Worm (Caenorhabditis elegans) whole organism, dauer: ENCODE measurements around the gene C07H4.1.

ENCODE experiments used
- unc-62 ChIP-seq: sonication (generic microtip); optimal IDR thresholded peaks from 2 replicates; lab custom pipeline; 2017; ENCODE audit warnings: missing biosample characterization, missing genetic modification reagents, missing genetic modification characterization

C07H4.1 gene

DNA sequence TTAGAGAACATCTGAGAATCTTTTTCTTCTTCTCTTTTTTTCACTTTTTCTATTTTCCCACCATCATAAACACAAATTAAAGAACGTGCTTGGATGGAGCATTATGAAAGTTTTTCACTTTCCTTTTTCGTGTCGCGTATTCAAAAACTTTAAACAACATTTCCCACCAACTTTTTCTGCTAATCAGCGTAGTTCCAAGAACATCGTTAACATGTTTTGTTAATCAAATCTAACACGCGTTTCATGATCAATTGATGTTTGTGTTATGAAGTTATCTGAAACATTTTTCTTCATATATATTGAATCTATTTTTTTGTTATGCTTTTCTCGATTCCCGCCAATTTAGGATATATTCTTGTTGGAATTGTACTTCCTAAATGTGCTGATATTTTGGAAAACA lies 22.2 kb upstream of the C07H4.1 start:
- no peak for TF ChIP-seq unc-62 (GFP tag; lab: Kevin White, UChicago)

DNA sequence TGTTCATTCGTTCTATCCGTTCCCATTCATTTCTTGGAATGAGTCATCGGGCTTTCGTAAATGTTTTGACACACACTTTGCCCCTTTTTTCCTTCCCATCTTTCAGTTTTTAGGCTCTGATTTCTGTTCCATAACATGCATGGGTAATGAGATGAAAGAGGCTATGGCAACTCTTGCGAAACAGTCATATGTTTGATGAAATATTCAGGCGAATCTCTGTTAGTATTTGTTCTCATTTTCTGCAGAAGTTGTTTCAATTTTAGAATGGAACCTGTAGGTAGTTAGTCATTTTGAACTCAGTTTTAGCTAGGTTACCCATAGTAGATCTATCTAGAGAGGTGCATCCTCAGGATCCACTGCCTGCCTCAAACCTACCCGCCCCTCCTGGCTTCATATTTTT lies 21.5 kb upstream of the C07H4.1 start:
- TF ChIP-seq unc-62 (GFP tag; lab: Kevin White, UChicago), result no peak

- TF ChIP-seq unc-62 (GFP tag; lab: Kevin White, UChicago), result no peak
Observed at ce11 chrII:9113759-9114158, 20.3 kb upstream of the C07H4.1 start.

ce11 chrII:9112851-9113250 lies 19.4 kb upstream of the C07H4.1 start, which contains the start of gene jun-1:
TSS of gene jun-1 (plus strand) at chrII:9113157.
- no peak for TF ChIP-seq unc-62 (GFP tag; lab: Kevin White, UChicago)

DNA sequence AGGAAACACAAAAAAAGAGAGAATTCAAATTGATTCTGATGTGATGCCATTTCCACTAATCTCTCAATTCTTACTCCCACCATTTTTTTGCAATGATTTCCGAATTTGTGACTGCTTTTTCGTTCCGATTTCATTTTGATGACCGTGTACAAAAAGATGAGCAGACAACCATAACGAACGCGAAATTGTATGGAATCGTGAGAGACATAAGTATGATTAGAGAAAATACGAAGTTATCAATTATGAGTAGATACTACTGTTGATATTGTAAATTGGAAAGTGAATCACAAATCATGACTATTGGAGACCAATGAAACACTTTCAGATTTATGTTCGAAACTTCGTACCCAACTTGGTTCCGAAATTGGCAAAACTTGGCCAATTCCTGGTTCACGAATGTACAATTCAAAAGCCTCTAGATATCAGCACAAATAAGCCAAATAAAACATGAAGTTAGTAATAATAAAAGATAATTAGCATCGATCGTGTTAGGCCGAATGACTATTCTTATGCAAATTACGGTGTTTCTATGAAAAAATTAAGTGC lies 18.1 kb upstream of the C07H4.1 start:
- no peak for TF ChIP-seq unc-62 (GFP tag; lab: Kevin White, UChicago)

DNA sequence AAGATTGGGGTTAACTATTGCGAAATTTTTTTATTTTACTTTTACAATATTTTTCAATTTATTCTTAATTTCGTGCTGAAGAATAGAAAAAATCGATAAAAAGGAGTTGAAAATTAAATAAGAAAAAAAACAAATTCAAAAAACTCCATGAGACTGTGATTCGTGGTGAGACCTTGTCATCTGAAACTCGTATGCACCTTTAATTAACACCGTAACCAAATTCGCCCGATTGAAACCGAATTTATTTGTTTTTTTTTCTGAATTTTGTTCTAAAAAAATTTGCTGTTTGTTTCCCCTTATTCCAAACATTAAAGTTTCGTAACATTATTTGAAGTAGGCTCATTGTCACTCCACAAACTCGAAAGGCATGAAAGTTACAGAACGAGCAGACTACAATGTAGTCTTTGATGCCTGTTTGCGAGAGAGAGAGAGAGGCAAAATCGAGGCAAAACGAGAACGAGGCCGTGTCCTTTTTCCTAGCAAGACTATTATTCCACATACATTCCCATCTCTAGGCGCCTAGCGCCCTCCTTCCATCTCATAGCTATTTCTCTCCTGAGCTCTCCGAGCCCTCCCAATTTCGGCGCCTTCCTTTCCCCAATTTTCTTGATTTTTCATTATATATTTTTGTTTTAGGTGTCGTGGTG lies 15.5 kb upstream of the C07H4.1 start, which contains the start of gene T24H10.4:
Gene T24H10.4, plus strand, starts transcription at position 630 of the 647 bp plus-strand sequence.
- TF ChIP-seq unc-62 (GFP tag; lab: Kevin White, UChicago), result no peak

DNA sequence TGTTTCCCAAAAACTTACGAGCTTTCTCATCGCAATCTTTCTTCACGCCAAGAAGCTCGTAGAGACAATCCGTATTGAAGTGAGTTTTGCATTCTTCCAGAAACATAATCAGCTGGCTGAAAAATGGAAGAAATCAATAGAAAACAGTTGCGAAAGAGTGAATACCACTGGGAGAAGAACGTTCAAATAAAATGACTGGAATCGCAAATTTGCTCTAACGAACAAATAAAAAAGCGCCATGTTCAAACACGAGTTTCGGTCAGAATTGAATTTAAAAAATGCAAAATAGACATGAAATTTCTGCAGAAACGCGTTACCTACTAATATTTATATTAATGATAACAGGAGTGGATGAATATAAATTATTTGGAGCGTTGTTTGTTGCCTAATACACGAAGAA lies 15.0 kb upstream of the C07H4.1 start, which contains the start of gene dnj-23:
Gene dnj-23, minus strand, starts transcription at position 158 of the 400 bp plus-strand sequence.
- TF ChIP-seq unc-62 (GFP tag; lab: Kevin White, UChicago), result no peak

DNA sequence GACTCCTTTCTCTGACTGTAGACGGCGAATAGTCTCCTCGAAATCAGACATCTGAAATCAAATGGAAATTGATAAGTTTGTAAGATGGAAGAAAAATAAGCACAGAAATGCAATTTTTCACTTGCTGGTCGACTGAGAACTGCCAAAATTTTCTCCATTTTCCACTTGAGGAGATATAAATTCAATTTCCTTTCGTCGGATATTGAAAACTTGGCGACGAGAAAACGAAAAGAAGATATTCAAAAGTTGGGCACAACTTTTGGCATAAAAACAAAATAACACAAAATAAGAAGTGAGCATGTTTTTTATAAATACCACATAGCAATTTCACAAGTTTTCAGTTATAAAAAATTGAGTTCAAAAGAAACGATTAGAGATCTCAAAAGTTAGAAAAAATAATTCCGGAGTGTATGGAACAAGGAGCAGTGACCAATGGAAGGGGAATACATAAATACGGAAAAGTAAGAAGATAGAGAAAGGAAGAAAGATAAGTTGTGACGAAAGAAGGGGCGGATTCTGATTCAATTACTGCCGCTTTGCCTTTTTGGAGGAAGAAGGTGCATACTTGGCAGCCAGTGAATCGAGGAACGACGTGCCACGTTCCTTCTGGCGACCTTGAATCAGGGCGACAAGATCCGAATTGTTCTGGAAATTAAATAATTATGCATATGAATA lies 13.7 kb upstream of the C07H4.1 start, which contains the start of gene dyrb-1:
Gene dyrb-1, minus strand, starts transcription at position 51 of the 675 bp plus-strand sequence.
- TF ChIP-seq unc-62 (GFP tag; lab: Kevin White, UChicago), result no peak

DNA sequence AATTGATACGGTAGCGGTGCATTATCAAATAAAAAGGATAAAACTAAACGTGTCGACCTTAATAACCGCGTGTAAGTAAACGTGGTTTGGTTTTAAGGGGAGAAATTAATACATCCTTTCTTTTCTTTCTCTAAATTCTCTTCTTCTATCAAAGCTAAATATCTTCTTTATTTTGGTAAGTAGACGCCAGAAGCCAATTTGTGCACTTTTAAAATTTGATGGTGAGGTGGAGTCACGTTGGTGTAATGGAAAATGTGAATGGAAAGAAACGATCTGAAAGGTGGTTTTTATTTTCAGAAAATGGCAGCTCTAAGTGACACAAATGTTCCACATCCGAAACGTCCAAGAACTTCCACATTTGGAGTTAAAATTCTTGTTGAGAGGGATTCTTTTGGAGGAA lies 7.3 kb upstream of the C07H4.1 start, which contains the start of gene T24H10.5:
Gene T24H10.5, plus strand, starts transcription at position 301 of the 400 bp plus-strand sequence.
- no peak for TF ChIP-seq unc-62 (GFP tag; lab: Kevin White, UChicago)

- no peak for TF ChIP-seq unc-62 (GFP tag; lab: Kevin White, UChicago)
Observed at ce11 chrII:9099017-9099416, 5.5 kb upstream of the C07H4.1 start, which contains the start of gene T24H10.1. TSS of gene T24H10.1 (plus strand) at chrII:9099371.

DNA sequence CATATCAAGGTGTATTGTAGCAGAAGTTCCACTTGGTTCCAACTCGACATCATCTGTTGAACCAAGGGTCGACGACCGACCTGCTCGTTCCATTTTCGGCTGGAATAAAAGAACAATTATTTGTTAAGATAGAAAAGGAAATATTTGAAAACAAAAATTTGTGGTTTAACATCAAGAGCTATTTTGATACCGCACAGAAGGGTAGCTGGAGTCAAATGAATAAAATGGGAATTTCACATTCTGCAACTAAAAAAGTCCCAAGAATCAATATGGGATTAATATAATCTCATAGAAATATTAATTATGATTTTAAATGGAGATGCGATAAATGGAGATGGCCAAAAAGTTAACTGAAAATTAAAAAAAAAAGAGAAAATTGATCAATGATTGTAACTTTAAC lies 5.0 kb upstream of the C07H4.1 start, which contains the start of gene clh-5:
Gene clh-5, minus strand, starts transcription at position 101 of the 400 bp plus-strand sequence.
- no peak for TF ChIP-seq unc-62 (GFP tag; lab: Kevin White, UChicago)

ce11 chrII:9097302-9097701 lies 3.8 kb upstream of the C07H4.1 start:
- TF ChIP-seq unc-62 (GFP tag; lab: Kevin White, UChicago), result no peak

- TF ChIP-seq unc-62 (GFP tag; lab: Kevin White, UChicago), result no peak
Observed at ce11 chrII:9094247-9094790, 835 bp upstream of the C07H4.1 start.

DNA sequence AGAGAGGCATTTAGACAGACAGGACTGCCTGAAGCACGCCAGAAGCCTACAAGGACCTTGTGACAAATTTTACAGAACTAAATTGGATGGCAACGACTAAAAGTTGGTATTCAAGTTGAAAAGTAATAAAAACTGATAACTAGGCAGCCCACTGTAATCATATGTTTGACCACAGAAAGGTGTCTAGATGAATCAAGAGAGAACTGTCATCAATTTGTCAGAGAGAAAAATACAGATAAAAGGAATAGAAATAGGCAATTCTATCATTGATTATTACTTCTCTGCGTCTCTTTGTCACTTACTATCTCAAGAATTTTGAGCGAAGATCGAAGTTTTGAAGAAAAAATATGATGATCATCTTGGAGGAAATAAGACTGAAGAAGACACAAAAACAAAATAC lies 574 bp downstream of the C07H4.1 start:
- TF ChIP-seq unc-62 (GFP tag; lab: Kevin White, UChicago), result no peak

DNA sequence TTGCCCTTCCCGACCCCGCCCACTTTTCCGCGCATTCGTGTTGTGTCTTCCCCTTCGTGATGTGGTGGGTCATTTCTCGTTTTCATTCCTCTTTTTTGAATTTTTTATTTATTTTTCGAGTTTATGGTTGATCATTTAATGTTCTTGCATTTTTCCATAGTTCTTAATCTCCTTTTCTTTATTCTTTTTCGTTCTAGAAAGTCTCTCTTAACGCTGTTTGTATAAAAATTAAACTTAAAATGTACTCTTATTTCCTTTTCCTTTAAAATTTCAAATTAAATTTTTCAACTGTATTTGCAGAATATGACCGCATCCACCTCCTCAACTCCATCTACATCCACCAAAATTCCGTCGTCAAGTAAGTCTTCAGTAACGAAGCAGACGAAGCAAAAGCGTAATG lies 7.2 kb downstream of the C07H4.1 start, which contains the start of gene hlh-3:
Gene hlh-3, plus strand, starts transcription at position 301 of the 400 bp plus-strand sequence.
- no peak for TF ChIP-seq unc-62 (GFP tag; lab: Kevin White, UChicago)

ce11 chrII:9083093-9083492 lies 10.4 kb downstream of the C07H4.1 start, which contains the start of gene sysm-1:
TSS of gene sysm-1 (minus strand) at chrII:9083193.
- TF ChIP-seq unc-62 (GFP tag; lab: Kevin White, UChicago), result no peak
